Fruit fly (Drosophila melanogaster): ENCODE results near the gene nab.

dm6 chr3L:4115107-4115506 is 45.6 kb downstream of the nab start:
- TF ChIP-seq peb (GFP tag; IDR thresholded peaks at IDR 0.05) (no peak), gcm (GFP tag; optimal IDR thresholded peaks at IDR 0.05) (no peak), zen (tag; optimal IDR thresholded peaks at IDR 0.05) (no peak), CG2116 (GFP tag; optimal IDR thresholded peaks at IDR 0.05) (no peak), lilli (GFP tag; optimal IDR thresholded peaks at IDR 0.05) (no peak), fru (optimal IDR thresholded peaks at IDR 0.05) (no peak), CG12104 (GFP tag; optimal IDR thresholded peaks at IDR 0.05) (no peak), sens-2 (GFP tag; IDR thresholded peaks at IDR 0.05) (no peak), CG17568 (GFP tag; optimal IDR thresholded peaks at IDR 0.05) (no peak), CG4360 (GFP tag; IDR thresholded peaks at IDR 0.05) (no peak), inv (GFP tag; IDR thresholded peaks at IDR 0.05; ENCODE audit: partially characterized antibody) (no peak), CG6254 (GFP tag; optimal IDR thresholded peaks at IDR 0.05) (no peak), HLH3B (GFP tag; IDR thresholded peaks at IDR 0.05) (no peak), NK7.1 (GFP tag; optimal IDR thresholded peaks at IDR 0.05) (no peak)

Measured in whole organism, embryonic.